Fruit fly (Drosophila melanogaster): ENCODE results near the gene b.

The b gene

DNA sequence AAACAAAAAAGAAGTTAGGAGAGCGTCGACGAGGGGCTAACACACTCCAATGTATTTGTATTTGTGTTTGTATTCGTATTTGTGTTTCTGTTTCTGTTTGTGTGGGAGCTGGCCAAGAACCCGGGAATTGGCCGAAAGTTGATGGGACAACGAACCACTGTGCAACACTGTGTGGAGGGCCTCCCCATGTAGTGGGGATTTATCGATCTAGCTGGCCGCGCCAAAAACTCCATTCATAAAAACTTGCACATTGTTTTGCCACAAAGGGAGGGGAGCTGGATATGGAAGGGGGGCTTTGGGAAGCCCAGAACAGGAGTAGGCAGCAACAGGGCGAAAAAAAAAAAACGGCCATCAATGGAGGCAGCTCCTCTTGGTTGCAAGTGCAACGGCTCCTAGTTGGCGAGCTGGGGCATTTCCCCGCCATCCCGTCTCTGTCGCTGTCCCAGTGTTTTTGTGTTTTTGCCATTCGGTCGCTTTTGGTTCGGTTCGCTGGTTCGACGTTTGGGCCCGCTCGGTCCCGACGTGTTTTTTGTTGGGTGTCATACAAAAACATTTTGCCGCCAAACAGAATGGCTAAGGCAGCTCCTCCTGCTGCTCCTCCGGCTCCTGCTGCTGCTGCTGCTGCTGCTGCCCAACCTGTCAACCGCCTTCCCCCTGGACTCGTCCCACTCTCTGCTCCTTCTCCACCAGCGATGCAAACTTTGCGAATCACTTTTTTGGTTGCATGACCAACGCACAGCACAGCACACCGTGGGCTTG lies 43.9 kb upstream of the b start (continued):
- no peak for TF ChIP-seq sug (tag; optimal IDR thresholded peaks at IDR 0.05)
- TF ChIP-seq fd3F (GFP tag; optimal IDR thresholded peaks at IDR 0.05) = no peak

DNA sequence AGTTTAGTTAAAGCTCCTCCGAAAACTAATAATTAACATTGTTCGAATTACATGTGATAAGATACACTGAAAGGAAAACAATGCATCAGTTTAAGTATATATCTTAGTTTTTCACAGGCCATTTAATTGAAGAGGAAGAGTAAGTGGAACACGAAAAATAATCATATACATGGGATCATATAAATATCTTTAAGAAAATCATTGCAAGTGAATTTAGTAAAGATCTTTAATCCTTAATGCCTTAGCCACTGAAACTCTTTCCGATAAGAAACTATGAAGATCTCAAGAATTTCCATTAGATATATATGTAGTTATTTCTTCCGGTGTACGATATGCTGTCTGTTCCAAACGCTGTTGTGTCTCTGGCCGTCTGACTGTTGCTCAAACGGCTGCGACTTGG lies 42.4 kb upstream of the b start:
- TF ChIP-seq Nf-YC (tag; optimal IDR thresholded peaks at IDR 0.05) (no peak), hbn (GFP tag; IDR thresholded peaks at IDR 0.05; ENCODE audit: partially characterized antibody) (no peak), Oaz (GFP tag; IDR thresholded peaks at IDR 0.05) (no peak), CG11247 (GFP tag; IDR thresholded peaks at IDR 0.05) (peak; percentile 47), CG15601 (tag; optimal IDR thresholded peaks at IDR 0.05) (peak; percentile 33), Hr78 (GFP tag; optimal IDR thresholded peaks at IDR 0.05) (no peak), trh (GFP tag; optimal IDR thresholded peaks at IDR 0.05) (no peak), luna (GFP tag; optimal IDR thresholded peaks at IDR 0.05) (no peak), Nf-YB (GFP tag; optimal IDR thresholded peaks at IDR 0.05) (peak; percentile 61), Doc3 (GFP tag; IDR thresholded peaks at IDR 0.05; ENCODE audit: partially characterized antibody) (no peak), NFAT (GFP tag; IDR thresholded peaks at IDR 0.05) (no peak), z (GFP tag; IDR thresholded peaks at IDR 0.05) (no peak), slbo (GFP tag; IDR thresholded peaks at IDR 0.05) (peak; percentile 73), wdn (GFP tag; IDR thresholded peaks at IDR 0.05) (no peak), sna (GFP tag; IDR thresholded peaks at IDR 0.05; ENCODE audit: partially characterized antibody) (no peak), CG14050 (GFP tag; IDR thresholded peaks at IDR 0.05) (no peak; the same call in 2 of the 3 replicates), knrl (GFP tag; IDR thresholded peaks at IDR 0.05; ENCODE audit: partially characterized antibody) (no peak), CG17186 (GFP tag; optimal IDR thresholded peaks at IDR 0.05) (no peak), PHDP (tag; optimal IDR thresholded peaks at IDR 0.05) (peak; percentile 80), klu (GFP tag; IDR thresholded peaks at IDR 0.05) (no peak), Awh (GFP tag; IDR thresholded peaks at IDR 0.05) (peak; percentile 40; the same call in 1 of the 2 replicates), CG18262 (tag; optimal IDR thresholded peaks at IDR 0.05) (peak; percentile 52), h (optimal IDR thresholded peaks at IDR 0.05) (no peak), CHES-1-like (GFP tag; optimal IDR thresholded peaks at IDR 0.05) (peak; percentile 39), jigr1 (GFP tag; IDR thresholded peaks at IDR 0.05) (no peak), Antp (GFP tag; optimal IDR thresholded peaks at IDR 0.05) (peak; percentile 19), CG43689 (GFP tag; IDR thresholded peaks at IDR 0.05) (0 out of 2 replicates have a peak, but pooled peaks have one; percentile 14), CG32772 (GFP tag; IDR thresholded peaks at IDR 0.05) (no peak), stwl (tag; optimal IDR thresholded peaks at IDR 0.05) (no peak), lov (optimal IDR thresholded peaks at IDR 0.05) (no peak), lov (GFP tag; IDR thresholded peaks at IDR 0.05) (no peak), CG10366 (GFP tag; IDR thresholded peaks at IDR 0.05) (peak; percentile 58), row (GFP tag; IDR thresholded peaks at IDR 0.05) (peak; percentile 65; the same call in 2 of the 3 replicates), CG31441 (GFP tag; IDR thresholded peaks at IDR 0.05) (peak; percentile 58; the same call in 1 of the 2 replicates), CG6689 (GFP tag; IDR thresholded peaks at IDR 0.05) (0 out of 2 replicates have a peak, but pooled peaks have one; percentile 26), nau (GFP tag; optimal IDR thresholded peaks at IDR 0.05) (no peak), CG10565 (GFP tag; optimal IDR thresholded peaks at IDR 0.05) (no peak), CG30403 (GFP tag; optimal IDR thresholded peaks at IDR 0.05) (peak; percentile 76), aop (GFP tag; IDR thresholded peaks at IDR 0.05) (no peak), CG1832 (GFP tag; optimal IDR thresholded peaks at IDR 0.05) (no peak), Usf (GFP tag; optimal IDR thresholded peaks at IDR 0.05) (no peak), CG1602 (GFP tag; optimal IDR thresholded peaks at IDR 0.05) (peak; percentile 53), cas (GFP tag; IDR thresholded peaks at IDR 0.05) (no peak), oc (tag; optimal IDR thresholded peaks at IDR 0.05) (no peak), CG8765 (GFP tag; IDR thresholded peaks at IDR 0.05) (no peak), CG18011 (GFP tag; optimal IDR thresholded peaks at IDR 0.05) (no peak), CG16813 (GFP tag; IDR thresholded peaks at IDR 0.05; ENCODE audit: partially characterized antibody) (no peak)

Measured in whole organism, embryonic.